Fruit fly (Drosophila melanogaster): ENCODE data around the gene Eogt.

Gene Eogt

dm6 chr2L:2373818-2374746 is 6.8 kb upstream of the Eogt start, which contains the start of the genes CG3609 and CG15390 (continued):
- peak; percentile 94 for TF ChIP-seq zfh2 (GFP tag; optimal IDR thresholded peaks at IDR 0.05)
- peak; percentile 51 for TF ChIP-seq corto (GFP tag; optimal IDR thresholded peaks at IDR 0.05)
- TF ChIP-seq hth (optimal IDR thresholded peaks at IDR 0.05): no peak
- TF ChIP-seq Hmr (GFP tag; optimal IDR thresholded peaks at IDR 0.05): peak; percentile 77
- no peak for TF ChIP-seq Jarid2 (GFP tag; optimal IDR thresholded peaks at IDR 0.05)
- peak; percentile 1 for TF ChIP-seq CG10654 (GFP tag; optimal IDR thresholded peaks at IDR 0.05)
- peak; percentile 84 for TF ChIP-seq CG6272 (GFP tag; IDR thresholded peaks at IDR 0.05)
- peak; percentile 9; the same call in 1 of the 2 replicates for TF ChIP-seq wor (GFP tag; IDR thresholded peaks at IDR 0.05)
- TF ChIP-seq Rfx (GFP tag; IDR thresholded peaks at IDR 0.05): peak; percentile 98
- TF ChIP-seq bab2 (GFP tag; optimal IDR thresholded peaks at IDR 0.05): peak; percentile 88
- TF ChIP-seq CG2199 (GFP tag; IDR thresholded peaks at IDR 0.05): peak; percentile 61; the same call in 2 of the 3 replicates
- TF ChIP-seq CG9727 (GFP tag; optimal IDR thresholded peaks at IDR 0.05): peak; percentile 54
- peak; percentile 55 for TF ChIP-seq twi (tag; optimal IDR thresholded peaks at IDR 0.05)
- peak; percentile 83 to 92 for TF ChIP-seq Pdp1 (GFP tag; optimal IDR thresholded peaks at IDR 0.05)
- no peak for TF ChIP-seq tna (GFP tag; IDR thresholded peaks at IDR 0.05; ENCODE audit: partially characterized antibody)
- TF ChIP-seq CG9215 (GFP tag; IDR thresholded peaks at IDR 0.05): peak; percentile 68
- TF ChIP-seq Nf-YA (GFP tag; IDR thresholded peaks at IDR 0.05): peak; percentile 59
- peak; percentile 63 for TF ChIP-seq tup (GFP tag; optimal IDR thresholded peaks at IDR 0.05)
- TF ChIP-seq maf-S (GFP tag; optimal IDR thresholded peaks at IDR 0.05): peak; percentile 90
- TF ChIP-seq CG14710 (tag; optimal IDR thresholded peaks at IDR 0.05): peak; percentile 52
- TF ChIP-seq CG42726 (GFP tag; IDR thresholded peaks at IDR 0.05; ENCODE audit: partially characterized antibody): no peak
- TF ChIP-seq CG6689 (GFP tag; IDR thresholded peaks at IDR 0.05): peak; percentile 47
- TF ChIP-seq CG16779 (GFP tag; IDR thresholded peaks at IDR 0.05): peak; percentile 92
- peak; percentile 85 for TF ChIP-seq gem (tag; optimal IDR thresholded peaks at IDR 0.05)
- no peak for TF ChIP-seq ac (GFP tag; optimal IDR thresholded peaks at IDR 0.05)
- peak; percentile 99 for TF ChIP-seq Med (GFP tag)
- TF ChIP-seq schlank (tag; optimal IDR thresholded peaks at IDR 0.05): peak; percentile 92
- no peak; the same call in 3 of the 4 replicates for TF ChIP-seq Dll (GFP tag; IDR thresholded peaks at IDR 0.05; ENCODE audit: partially characterized antibody)
- TF ChIP-seq fru (optimal IDR thresholded peaks at IDR 0.05): no peak
- TF ChIP-seq CG11695 (GFP tag; IDR thresholded peaks at IDR 0.05): peak; percentile 65
- TF ChIP-seq CG2202 (tag; optimal IDR thresholded peaks at IDR 0.05): peak; percentile 28
- TF ChIP-seq CG2889 (GFP tag; IDR thresholded peaks at IDR 0.05): peak; percentile 50; the same call in 1 of the 3 replicates
- peak; percentile 57 for TF ChIP-seq CG13287 (GFP tag; IDR thresholded peaks at IDR 0.05; ENCODE audit: partially characterized antibody)
- peak; percentile 30 for TF ChIP-seq Oli (tag; optimal IDR thresholded peaks at IDR 0.05)
- peak; percentile 89 for TF ChIP-seq sob (GFP tag; IDR thresholded peaks at IDR 0.05)
- no peak for TF ChIP-seq sc (optimal IDR thresholded peaks at IDR 0.05)
- TF ChIP-seq sc (GFP tag; optimal IDR thresholded peaks at IDR 0.05): no peak
- peak; percentile 81 to 92 for TF ChIP-seq Hr51 (GFP tag; optimal IDR thresholded peaks at IDR 0.05)
- peak; percentile 79 for TF ChIP-seq sqz (GFP tag; optimal IDR thresholded peaks at IDR 0.05)
- TF ChIP-seq Antp (GFP tag; optimal IDR thresholded peaks at IDR 0.05): peak; percentile 94
- TF ChIP-seq Trl (optimal IDR thresholded peaks at IDR 0.05): peak in 1 of 2 experiments; percentile 39
- TF ChIP-seq Trl (GFP tag; optimal IDR thresholded peaks at IDR 0.05): peak; percentile 92
- peak; percentile 64; the same call in 2 of the 3 replicates for TF ChIP-seq Optix (GFP tag; IDR thresholded peaks at IDR 0.05)
- TF ChIP-seq CG11560 (tag; IDR thresholded peaks at IDR 0.05): peak; percentile 68
- no peak for TF ChIP-seq Lim3 (GFP tag; IDR thresholded peaks at IDR 0.05)
- peak; percentile 11 for TF ChIP-seq zf30C (GFP tag; optimal IDR thresholded peaks at IDR 0.05)
- peak; percentile 91 for TF ChIP-seq pho (GFP tag; optimal IDR thresholded peaks at IDR 0.05)
- peak; percentile 78 for TF ChIP-seq CG17912 (GFP tag; optimal IDR thresholded peaks at IDR 0.05)
- TF ChIP-seq Sry-β (GFP tag; optimal IDR thresholded peaks at IDR 0.05): peak; percentile 33

All from whole organism, embryonic.